Fruit fly (Drosophila melanogaster) whole organism, embryonic: ENCODE data around the gene CG15249.

Experiments used
- Ada2b ChIP-seq: fragments of 200-800 bp; sonication (Bioruptor generic); IDR thresholded peaks from 2 replicates; pipeline ENCODE4 v1.3.6; 2022; ENCODE audit warnings: missing biosample characterization, missing genetic modification characterization
- BtbVII ChIP-seq: fragments of 200-800 bp; sonication (Bioruptor generic); optimal IDR thresholded peaks from 3 replicates; lab custom pipeline; 2017; ENCODE audit warnings: missing biosample characterization, mild to moderate bottlenecking, missing genetic modification characterization
- CG12299 ChIP-seq: fragments of 200-800 bp; sonication (Bioruptor generic); optimal IDR thresholded peaks from 2 replicates; lab custom pipeline; 2018; ENCODE audit warnings: missing biosample characterization, mild to moderate bottlenecking, missing genetic modification characterization
- CG12769 ChIP-seq: fragments of 200-800 bp; sonication (Bioruptor generic); optimal IDR thresholded peaks from 2 replicates; lab custom pipeline; 2019; ENCODE audit warnings: missing biosample characterization, mild to moderate bottlenecking, missing genetic modification characterization, moderate library complexity
- CG13894 ChIP-seq: fragments of 200-800 bp; sonication (Bioruptor generic); optimal IDR thresholded peaks from 3 replicates; lab custom pipeline; 2018; ENCODE audit warnings: missing biosample characterization, mild to moderate bottlenecking, missing genetic modification characterization, moderate library complexity
- CG17359 ChIP-seq: fragments of 200-800 bp; sonication (Bioruptor generic); optimal IDR thresholded peaks from 3 replicates; lab custom pipeline; 2018; ENCODE audit warnings: missing biosample characterization, mild to moderate bottlenecking, missing genetic modification characterization, moderate library complexity
- CG17802 ChIP-seq: fragments of 200-800 bp; sonication (Bioruptor generic); optimal IDR thresholded peaks from 2 replicates; lab custom pipeline; 2018; ENCODE audit warnings: missing biosample characterization, mild to moderate bottlenecking, missing genetic modification characterization, moderate library complexity
- CG1792 ChIP-seq: fragments of 200-800 bp; sonication (Bioruptor generic); optimal IDR thresholded peaks from 2 replicates; lab custom pipeline; 2016; ENCODE audit warnings: missing biosample characterization, missing genetic modification characterization
- CG18476 ChIP-seq: fragments of 200-800 bp; sonication (Bioruptor generic); optimal IDR thresholded peaks from 2 replicates; lab custom pipeline; 2016; ENCODE audit warnings: missing biosample characterization, mild to moderate bottlenecking, missing genetic modification characterization
- CG2116 ChIP-seq: fragments of 200-800 bp; sonication (Bioruptor generic); optimal IDR thresholded peaks from 3 replicates; lab custom pipeline; 2018; ENCODE audit warnings: missing biosample characterization, mild to moderate bottlenecking, missing genetic modification characterization
- CG2678 ChIP-seq: fragments of 200-800 bp; sonication (Bioruptor generic); optimal IDR thresholded peaks from 3 replicates; lab custom pipeline; 2019; ENCODE audit warnings: missing biosample characterization, mild to moderate bottlenecking, missing genetic modification characterization, moderate library complexity
- CG2889 ChIP-seq: fragments of 200-800 bp; sonication (Bioruptor generic); IDR thresholded peaks from 3 replicates; pipeline ENCODE4 v1.3.6; 2022; ENCODE audit warnings: missing biosample characterization, missing genetic modification characterization
- CG34376 ChIP-seq: fragments of 200-800 bp; sonication (Bioruptor generic); optimal IDR thresholded peaks from 2 replicates; lab custom pipeline; 2018; ENCODE audit warnings: missing biosample characterization, mild to moderate bottlenecking, missing genetic modification characterization
- CG8290 ChIP-seq, 3 experiments: fragments of 200-800 bp; sonication (Bioruptor generic); optimal IDR thresholded peaks; 2 replicates each; lab custom pipeline; 2016 to 2019; ENCODE audit warnings: missing biosample characterization in 3 of 3, missing genetic modification characterization in 3 of 3, mild to moderate bottlenecking in 2 of 3, moderate library complexity in 1 of 3
- CG9797 ChIP-seq: fragments of 200-800 bp; sonication (Bioruptor generic); optimal IDR thresholded peaks from 3 replicates; lab custom pipeline; 2018; ENCODE audit warnings: missing biosample characterization, mild to moderate bottlenecking, missing genetic modification characterization
- CG9932 ChIP-seq: fragments of 200-800 bp; sonication (Bioruptor generic); IDR thresholded peaks from 2 replicates; pipeline ENCODE4 v1.3.6; 2022; ENCODE audit warnings: missing biosample characterization, missing genetic modification characterization
- Dbx ChIP-seq: fragments of 200-800 bp; sonication (Bioruptor generic); IDR thresholded peaks from 3 replicates; pipeline ENCODE4 v1.3.6; 2022; ENCODE audit warnings: missing biosample characterization, missing genetic modification characterization
- Deaf1 ChIP-seq: fragments of 200-800 bp; optimal IDR thresholded peaks from 3 replicates; lab custom pipeline; 2019; ENCODE audit warnings: missing biosample characterization, mild to moderate bottlenecking, missing genetic modification characterization, moderate library complexity
- Dek ChIP-seq: fragments of 200-800 bp; sonication (Bioruptor generic); optimal IDR thresholded peaks from 3 replicates; lab custom pipeline; 2019; ENCODE audit warnings: missing biosample characterization, mild to moderate bottlenecking, missing genetic modification characterization, moderate library complexity
- Ets97D ChIP-seq: fragments of 200-800 bp; sonication (Bioruptor generic); optimal IDR thresholded peaks from 3 replicates; lab custom pipeline; 2016; ENCODE audit warnings: missing biosample characterization, missing genetic modification characterization
- H2.0 ChIP-seq: fragments of 200-800 bp; sonication (Bioruptor generic); IDR thresholded peaks from 2 replicates; pipeline ENCODE4 v1.3.6; 2022; ENCODE audit warnings: missing biosample characterization, missing genetic modification characterization
- Mes4 ChIP-seq: fragments of 200-800 bp; sonication (Bioruptor generic); optimal IDR thresholded peaks from 2 replicates; lab custom pipeline; 2016; ENCODE audit warnings: missing biosample characterization, missing genetic modification characterization
- Myb ChIP-seq: fragments of 200-800 bp; sonication (Bioruptor generic); optimal IDR thresholded peaks from 2 replicates; lab custom pipeline; 2016; ENCODE audit warnings: missing biosample characterization, missing genetic modification characterization
- Neu2 ChIP-seq: fragments of 200-800 bp; sonication (Bioruptor generic); optimal IDR thresholded peaks from 3 replicates; lab custom pipeline; 2016; ENCODE audit warnings: missing biosample characterization, missing genetic modification characterization, borderline replicate concordance
- Ptx1 ChIP-seq: fragments of 200-800 bp; sonication (Bioruptor generic); IDR thresholded peaks from 2 replicates; pipeline ENCODE4 v1.3.6; 2022; ENCODE audit warnings: missing biosample characterization, missing genetic modification characterization
- az2 ChIP-seq: fragments of 200-800 bp; sonication (Bioruptor generic); optimal IDR thresholded peaks from 3 replicates; lab custom pipeline; 2016; ENCODE audit warnings: missing biosample characterization, missing genetic modification characterization
- crol ChIP-seq: fragments of 200-800 bp; sonication (Bioruptor generic); IDR thresholded peaks from 2 replicates; pipeline ENCODE4 v1.3.6; 2022; ENCODE audit warnings: missing biosample characterization, missing genetic modification characterization
- emc ChIP-seq: fragments of 200-800 bp; sonication (Bioruptor generic); optimal IDR thresholded peaks from 2 replicates; lab custom pipeline; 2016; ENCODE audit warnings: missing biosample characterization, missing genetic modification characterization
- fru ChIP-seq: fragments of >200 bp; optimal IDR thresholded peaks from 2 replicates; lab custom pipeline; 2017
- ftz-f1 ChIP-seq: fragments of 200-800 bp; sonication (Bioruptor generic); optimal IDR thresholded peaks from 2 replicates; lab custom pipeline; 2016; ENCODE audit warnings: missing biosample characterization, missing genetic modification characterization
- gcm ChIP-seq: fragments of 200-800 bp; sonication (Bioruptor generic); optimal IDR thresholded peaks from 2 replicates; lab custom pipeline; 2019; ENCODE audit warnings: missing biosample characterization, mild to moderate bottlenecking, missing genetic modification characterization, moderate library complexity
- hth ChIP-seq: fragments of >200 bp; optimal IDR thresholded peaks from 2 replicates; lab custom pipeline; 2017; ENCODE audit warnings: inconsistent platforms
- lab ChIP-seq: fragments of 200-800 bp; sonication (Bioruptor generic); optimal IDR thresholded peaks from 3 replicates; lab custom pipeline; 2017; ENCODE audit warnings: missing biosample characterization, missing genetic modification characterization, mild to moderate bottlenecking, moderate library complexity, missing genetic modification reagents
- lbe ChIP-seq: fragments of 200-800 bp; sonication (Bioruptor generic); optimal IDR thresholded peaks from 2 replicates; lab custom pipeline; 2016; ENCODE audit warnings: missing biosample characterization, mild to moderate bottlenecking, missing genetic modification characterization
- nom ChIP-seq: fragments of 200-800 bp; sonication (Bioruptor generic); optimal IDR thresholded peaks from 2 replicates; lab custom pipeline; 2017; ENCODE audit warnings: missing biosample characterization, missing genetic modification characterization, mild to moderate bottlenecking, moderate library complexity, missing genetic modification reagents
- oc ChIP-seq: fragments of 200-800 bp; sonication (Bioruptor generic); optimal IDR thresholded peaks from 2 replicates; lab custom pipeline; 2018; ENCODE audit warnings: missing biosample characterization, mild to moderate bottlenecking, missing genetic modification characterization, moderate library complexity
- pita ChIP-seq: fragments of 200-800 bp; sonication (Bioruptor generic); optimal IDR thresholded peaks from 2 replicates; lab custom pipeline; 2017; ENCODE audit warnings: missing biosample characterization, mild to moderate bottlenecking, missing genetic modification characterization
- row ChIP-seq: fragments of 200-800 bp; sonication (Bioruptor generic); IDR thresholded peaks from 3 replicates; pipeline ENCODE4 v1.3.6; 2022; ENCODE audit warnings: missing biosample characterization, missing genetic modification characterization
- schlank ChIP-seq: fragments of 200-800 bp; sonication (Bioruptor generic); optimal IDR thresholded peaks from 2 replicates; lab custom pipeline; 2018; ENCODE audit warnings: missing biosample characterization, mild to moderate bottlenecking, missing genetic modification characterization
- scrt ChIP-seq: fragments of 200-800 bp; sonication (Bioruptor generic); optimal IDR thresholded peaks from 2 replicates; lab custom pipeline; 2018; ENCODE audit warnings: missing biosample characterization, mild to moderate bottlenecking, missing genetic modification characterization, moderate library complexity
- slbo ChIP-seq: fragments of 200-800 bp; sonication (Bioruptor generic); IDR thresholded peaks from 2 replicates; pipeline ENCODE4 v1.3.6; 2022; ENCODE audit warnings: missing biosample characterization, missing genetic modification characterization
- sr ChIP-seq: fragments of 200-800 bp; sonication (Bioruptor generic); IDR thresholded peaks from 3 replicates; pipeline ENCODE4 v1.3.6; 2022; ENCODE audit warnings: missing biosample characterization, missing genetic modification characterization
- stwl ChIP-seq: fragments of 200-800 bp; sonication (Bioruptor generic); optimal IDR thresholded peaks from 3 replicates; lab custom pipeline; 2018; ENCODE audit warnings: missing biosample characterization, mild to moderate bottlenecking, missing genetic modification characterization, moderate library complexity
- tap ChIP-seq: fragments of 200-800 bp; optimal IDR thresholded peaks from 3 replicates; lab custom pipeline; 2019; ENCODE audit warnings: missing biosample characterization, mild to moderate bottlenecking, missing genetic modification characterization, moderate library complexity
- unc-4 ChIP-seq: fragments of 200-800 bp; sonication (Bioruptor generic); IDR thresholded peaks from 2 replicates; pipeline ENCODE4 v1.3.6; 2022; ENCODE audit warnings: missing biosample characterization, missing genetic modification characterization; ENCODE audit not compliant: partially characterized antibody
- wek ChIP-seq: fragments of 200-800 bp; sonication (Bioruptor generic); optimal IDR thresholded peaks from 3 replicates; lab custom pipeline; 2018; ENCODE audit warnings: missing biosample characterization, mild to moderate bottlenecking, missing genetic modification characterization, moderate library complexity
- wor ChIP-seq: fragments of 200-800 bp; sonication (Bioruptor generic); IDR thresholded peaks from 2 replicates; pipeline ENCODE4 v1.3.6; 2022; ENCODE audit warnings: missing biosample characterization, missing genetic modification characterization
- zen ChIP-seq: fragments of 200-800 bp; sonication (Bioruptor generic); optimal IDR thresholded peaks from 3 replicates; lab custom pipeline; 2018; ENCODE audit warnings: missing biosample characterization, mild to moderate bottlenecking, missing genetic modification characterization, moderate library complexity

Gene CG15249

dm6 chrX:9884221-9884620 lies 15.2 kb downstream of the CG15249 start, which contains the start of gene CG9691 (continued):
- TF ChIP-seq CG9797 (no peak), emc (GFP tag; lab: Kevin White, UChicago) (no peak), oc (tag; lab: Kevin White, UChicago) (peak; percentile 71), CG34376 (GFP tag; lab: Kevin White, UChicago) (peak; percentile 3), wor (no peak), unc-4 (no peak), BtbVII (GFP tag; lab: Kevin White, UChicago) (peak; percentile 9), Dbx (0 out of 3 replicates have a peak, but pooled peaks have one; percentile 36), CG2116 (GFP tag; lab: Kevin White, UChicago) (no peak), CG8290 (GFP tag; optimal IDR thresholded peaks at IDR 0.05; lab: Kevin White, UChicago) (no peak), CG8290 (tag; optimal IDR thresholded peaks at IDR 0.05; lab: Kevin White, UChicago) (peak in 1 of 2 experiments; percentile 29), tap (tag; lab: Kevin White, UChicago) (peak; percentile 2), CG18476 (GFP tag; lab: Kevin White, UChicago) (no peak), scrt (GFP tag; lab: Kevin White, UChicago) (no peak), CG13894 (peak; percentile 1), row (peak; percentile 27; the same call in 1 of the 3 replicates), CG2889 (GFP tag; lab: Robert Waterston, UW) (no peak), Ets97D (no peak), CG12299 (tag; lab: Kevin White, UChicago) (no peak), lbe (no peak), pita (GFP tag; lab: Kevin White, UChicago) (no peak), az2 (no peak), Ptx1 (GFP tag; lab: Robert Waterston, UW) (no peak), Deaf1 (tag; lab: Kevin White, UChicago) (peak; percentile 83), zen (tag; lab: Kevin White, UChicago) (no peak), CG2678 (tag; lab: Kevin White, UChicago) (peak; percentile 26), Myb (GFP tag; lab: Kevin White, UChicago) (no peak), crol (GFP tag; lab: Robert Waterston, UW) (peak; percentile 78), lab (GFP tag; lab: Kevin White, UChicago) (peak; percentile 1), stwl (tag; lab: Kevin White, UChicago) (no peak), Mes4 (GFP tag; lab: Kevin White, UChicago) (no peak), CG17359 (no peak), Ada2b (no peak), hth (lab: Kevin White, UChicago) (no peak), ftz-f1 (GFP tag; lab: Kevin White, UChicago) (no peak), Dek (no peak), CG17802 (no peak), Neu2 (GFP tag; lab: Kevin White, UChicago) (no peak), gcm (GFP tag; lab: Kevin White, UChicago) (no peak), nom (peak; percentile 62), slbo (GFP tag; lab: Robert Waterston, UW) (no peak), CG9932 (GFP tag; lab: Robert Waterston, UW) (peak; percentile 12; the same call in 1 of the 2 replicates), sr (GFP tag; lab: Robert Waterston, UW) (no peak), wek (no peak), schlank (no peak), CG12769 (tag; lab: Kevin White, UChicago) (peak; percentile 28), H2.0 (GFP tag; lab: Robert Waterston, UW) (no peak), CG1792 (GFP tag; lab: Kevin White, UChicago) (no peak), fru (lab: Kevin White, UChicago) (no peak)
